Worm (Caenorhabditis elegans) whole organism, L2 larva: Measurements from ENCODE around the gene srg-13.

Experiments
- fos-1 ChIP-seq: fragments of 150-350 bp; optimal IDR thresholded peaks from 2 replicates; lab custom pipeline; 2014; ENCODE audit warnings: missing biosample characterization, missing genetic modification characterization
- mab-5 ChIP-seq: fragments of 150-350 bp; optimal IDR thresholded peaks from 2 replicates; lab custom pipeline; 2014; ENCODE audit warnings: missing biosample characterization, missing genetic modification characterization
- nhr-12 ChIP-seq: fragments of 150-350 bp; optimal IDR thresholded peaks from 2 replicates; lab custom pipeline; 2014; ENCODE audit warnings: missing biosample characterization, missing genetic modification characterization
- nhr-21 ChIP-seq: fragments of 150-350 bp; optimal IDR thresholded peaks from 2 replicates; lab custom pipeline; 2014; ENCODE audit warnings: missing biosample characterization, missing genetic modification characterization
- nhr-77 ChIP-seq: fragments of 150-350 bp; optimal IDR thresholded peaks from 2 replicates; lab custom pipeline; 2014; ENCODE audit warnings: missing biosample characterization, missing genetic modification characterization
- skn-1 ChIP-seq: sonication (generic microtip); optimal IDR thresholded peaks from 2 replicates; lab custom pipeline; 2017; ENCODE audit warnings: missing biosample characterization, missing genetic modification characterization
- ztf-1 ChIP-seq: fragments of 200-800 bp; sonication (Bioruptor generic); conservative IDR thresholded peaks from 2 replicates; pipeline ENCODE4 v1.3.6; 2022; ENCODE audit warnings: missing genetic modification characterization, missing compliant biosample characterization

DNA sequence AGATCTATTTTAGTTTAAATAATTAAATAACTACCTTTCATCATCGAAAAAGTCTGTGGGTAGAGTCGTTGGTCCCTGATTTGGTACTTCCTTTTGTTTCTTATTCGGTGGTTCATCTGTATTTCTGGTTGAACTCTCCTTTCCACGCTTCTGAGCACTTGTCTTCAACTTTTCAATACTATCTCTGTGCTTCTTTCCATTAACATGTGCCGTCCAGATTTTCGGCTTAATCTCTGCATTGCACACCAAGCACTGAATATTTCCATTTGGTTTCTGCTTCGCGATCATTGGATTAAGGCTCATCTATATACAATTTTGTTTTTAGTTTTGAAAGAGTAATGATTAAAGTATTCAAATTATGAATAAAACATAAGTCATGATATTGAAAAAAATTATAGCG is 27.9 kb downstream of the srg-13 start, which contains the start of gene sel-13:
- TF ChIP-seq mab-5 (tag; lab: Kevin White, UChicago) (no peak), skn-1 (tag; lab: Kevin White, UChicago) (no peak), nhr-77 (no peak), fos-1 (no peak), nhr-21 (no peak), nhr-12 (tag; lab: Kevin White, UChicago) (no peak), ztf-1 (GFP tag; lab: Robert Waterston, UW) (no peak)
